Fruit fly (Drosophila melanogaster) whole organism, pupa: ENCODE measurements around the gene PH4alphaNE3.

Experiments used
- CG10348 ChIP-seq: fragments of 200-800 bp; sonication (Bioruptor generic); IDR thresholded peaks from 2 replicates; pipeline ENCODE4 v1.3.6; 2022; ENCODE audit warnings: missing biosample characterization, missing genetic modification characterization
- CG13204 ChIP-seq: fragments of 200-800 bp; sonication (Bioruptor generic); optimal IDR thresholded peaks from 2 replicates; lab custom pipeline; 2018; ENCODE audit warnings: missing biosample characterization, mild to moderate bottlenecking, missing genetic modification characterization, moderate library complexity
- CG14655 ChIP-seq: fragments of 200-800 bp; sonication (Bioruptor generic); optimal IDR thresholded peaks from 3 replicates; lab custom pipeline; 2017; ENCODE audit warnings: mild to moderate bottlenecking, missing biosample characterization, missing genetic modification reagents, missing genetic modification characterization
- CG17806 ChIP-seq: fragments of 200-800 bp; sonication (Bioruptor generic); optimal IDR thresholded peaks from 2 replicates; lab custom pipeline; 2018; ENCODE audit warnings: missing biosample characterization, mild to moderate bottlenecking, missing genetic modification characterization, moderate library complexity
- CG32121 ChIP-seq: fragments of 200-800 bp; sonication (Bioruptor generic); IDR thresholded peaks from 2 replicates; pipeline ENCODE4 v1.3.6; 2022; ENCODE audit warnings: missing biosample characterization, missing genetic modification characterization
- CG9948 ChIP-seq: fragments of 200-800 bp; sonication (Bioruptor generic); optimal IDR thresholded peaks from 2 replicates; lab custom pipeline; 2018; ENCODE audit warnings: missing biosample characterization, mild to moderate bottlenecking, missing genetic modification characterization, moderate library complexity
- EcR ChIP-seq: fragments of 200-800 bp; sonication (Bioruptor generic); optimal IDR thresholded peaks from 3 replicates; lab custom pipeline; 2019; ENCODE audit warnings: missing biosample characterization, missing genetic modification characterization, mild to moderate bottlenecking, moderate library complexity, missing genetic modification reagents
- Ets98B ChIP-seq: fragments of 200-800 bp; sonication (Bioruptor generic); IDR thresholded peaks from 2 replicates; pipeline ENCODE4 v1.3.6; 2022; ENCODE audit warnings: missing biosample characterization, missing genetic modification characterization
- Pif1A ChIP-seq: fragments of 200-800 bp; sonication (Bioruptor generic); optimal IDR thresholded peaks from 3 replicates; lab custom pipeline; 2016; ENCODE audit warnings: missing biosample characterization, missing genetic modification characterization
- Pif1B ChIP-seq: fragments of 200-800 bp; sonication (Bioruptor generic); optimal IDR thresholded peaks from 3 replicates; lab custom pipeline; 2016; ENCODE audit warnings: missing biosample characterization, missing genetic modification characterization
- fd96Ca ChIP-seq: fragments of 200-800 bp; sonication (Bioruptor generic); IDR thresholded peaks from 3 replicates; pipeline ENCODE4 v1.3.6; 2022; ENCODE audit warnings: missing biosample characterization, missing genetic modification characterization
- rn ChIP-seq: fragments of 200-800 bp; sonication (Bioruptor generic); IDR thresholded peaks from 2 replicates; pipeline ENCODE4 v1.3.6; 2022; ENCODE audit warnings: missing biosample characterization, missing genetic modification characterization

DNA sequence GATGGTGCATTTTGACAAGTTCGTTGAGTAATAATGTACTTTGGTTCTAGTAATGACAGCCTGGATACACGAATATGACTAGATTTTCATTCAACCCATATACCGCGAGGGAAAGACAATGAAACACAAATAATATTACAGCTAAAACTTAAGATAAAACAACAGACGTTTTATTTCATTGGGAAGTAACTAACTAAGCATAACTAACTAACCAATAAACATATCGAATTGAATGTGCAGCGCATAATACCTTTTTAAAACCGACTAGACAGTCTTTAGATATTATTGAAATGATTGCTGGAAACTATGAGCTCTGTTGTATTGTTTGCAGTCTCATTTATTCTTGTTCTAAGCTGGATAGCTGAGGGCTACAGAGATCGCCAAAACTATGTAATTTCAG, 1.9 kb downstream of the PH4alphaNE3 start, which contains the start of gene CG31016:
- TF ChIP-seq CG9948 (tag; lab: Kevin White, UChicago) = no peak
- TF ChIP-seq rn = no peak
- no peak for TF ChIP-seq Pif1B
- TF ChIP-seq CG17806 (tag; lab: Kevin White, UChicago) = no peak
- no peak for TF ChIP-seq EcR (GFP tag; lab: Kevin White, UChicago)
- TF ChIP-seq CG10348 (GFP tag; lab: Robert Waterston, UW) = no peak
- no peak for TF ChIP-seq fd96Ca (GFP tag; lab: Robert Waterston, UW)
- TF ChIP-seq Pif1A (GFP tag; lab: Kevin White, UChicago) = no peak
- TF ChIP-seq Ets98B (GFP tag; lab: Robert Waterston, UW) = no peak
- TF ChIP-seq CG14655 (GFP tag; lab: Kevin White, UChicago) = no peak
- no peak for TF ChIP-seq CG32121
- TF ChIP-seq CG13204 (GFP tag; lab: Kevin White, UChicago) = no peak
